Worm (Caenorhabditis elegans) whole organism, L1 larva: Measurements from ENCODE around the gene sor-1.
A peak's percentile ranks its signal among the peaks of the same experiment; 100 is the strongest.

Experiments used
- C04F5.9 ChIP-seq: sonication (generic microtip); optimal IDR thresholded peaks from 2 replicates; lab custom pipeline; 2016; ENCODE audit warnings: missing genetic modification characterization, missing compliant biosample characterization
- C16A3.4 ChIP-seq: fragments of 150-350 bp; optimal IDR thresholded peaks from 2 replicates; lab custom pipeline; 2014; ENCODE audit warnings: missing biosample characterization, missing genetic modification characterization
- C34B4.2 ChIP-seq: sonication (generic microtip); optimal IDR thresholded peaks from 2 replicates; lab custom pipeline; 2017; ENCODE audit warnings: mild to moderate bottlenecking, missing genetic modification characterization, missing compliant biosample characterization
- aha-1 ChIP-seq: fragments of 150-350 bp; optimal IDR thresholded peaks from 2 replicates; lab custom pipeline; 2014; ENCODE audit warnings: missing biosample characterization, missing genetic modification characterization
- alr-1 ChIP-seq: fragments of 200-800 bp; sonication (Bioruptor generic); optimal IDR thresholded peaks from 2 replicates; lab custom pipeline; 2018; ENCODE audit warnings: borderline replicate concordance, mild to moderate bottlenecking, missing genetic modification characterization, missing compliant biosample characterization
- aly-2 ChIP-seq: fragments of 150-350 bp; optimal IDR thresholded peaks from 2 replicates; lab custom pipeline; 2014; ENCODE audit warnings: missing biosample characterization, missing genetic modification characterization
- ceh-63 ChIP-seq: fragments of 200-800 bp; sonication (Bioruptor generic); optimal IDR thresholded peaks from 2 replicates; lab custom pipeline; 2018; ENCODE audit warnings: mild to moderate bottlenecking, missing genetic modification characterization, missing compliant biosample characterization
- ceh-88 ChIP-seq: fragments of 200-800 bp; sonication (Bioruptor generic); IDR thresholded peaks from 2 replicates; pipeline ENCODE4 v1.3.6; 2022; ENCODE audit warnings: missing genetic modification characterization, missing compliant biosample characterization
- dpl-1 ChIP-seq, 3 experiments: fragments of 150-350 bp in 2 of 3; sonication (generic microtip) in 1 of 3; optimal IDR thresholded peaks; 2 replicates each; lab custom pipeline; 2014 to 2017; ENCODE audit warnings: missing biosample characterization in 3 of 3, missing genetic modification characterization in 3 of 3, missing genetic modification reagents in 3 of 3
- efl-1 ChIP-seq, 4 experiments: fragments of 150-350 bp; optimal IDR thresholded peaks in 3 of 4; peaks in 1 of 4; 1 replicate in 1 of 4; 2 replicates in 3 of 4; lab custom pipeline; 2014; ENCODE audit warnings: missing biosample characterization in 2 of 4, missing genetic modification characterization in 2 of 4, missing genetic modification reagents in 2 of 4
- fkh-8 ChIP-seq: sonication (generic microtip); optimal IDR thresholded peaks from 2 replicates; lab custom pipeline; 2016; ENCODE audit warnings: mild to moderate bottlenecking, missing genetic modification characterization, missing compliant biosample characterization
- hlh-17 ChIP-seq: fragments of 200-800 bp; sonication (Bioruptor generic); optimal IDR thresholded peaks from 2 replicates; lab custom pipeline; 2018; ENCODE audit warnings: missing genetic modification characterization, mild to moderate bottlenecking, missing compliant biosample characterization, moderate library complexity, borderline replicate concordance
- hlh-4 ChIP-seq: sonication (generic microtip); optimal IDR thresholded peaks from 2 replicates; lab custom pipeline; 2016; ENCODE audit warnings: mild to moderate bottlenecking, missing genetic modification characterization, missing compliant biosample characterization
- hpl-2 ChIP-seq: fragments of 150-350 bp; optimal IDR thresholded peaks from 2 replicates; lab custom pipeline; 2014; ENCODE audit warnings: missing biosample characterization, missing genetic modification reagents, missing genetic modification characterization
- irx-1 ChIP-seq: sonication (generic microtip); optimal IDR thresholded peaks from 2 replicates; lab custom pipeline; 2016; ENCODE audit warnings: missing genetic modification characterization, missing compliant biosample characterization
- jun-1 ChIP-seq: fragments of 150-350 bp; optimal IDR thresholded peaks from 2 replicates; lab custom pipeline; 2014; ENCODE audit warnings: missing biosample characterization, missing genetic modification reagents, missing genetic modification characterization
- lin-13 ChIP-seq: fragments of 150-350 bp; optimal IDR thresholded peaks from 2 replicates; lab custom pipeline; 2014; ENCODE audit warnings: missing biosample characterization, missing genetic modification reagents, missing genetic modification characterization
- lin-15B ChIP-seq: fragments of 150-350 bp; sonication (generic microtip); optimal IDR thresholded peaks from 3 replicates; lab custom pipeline; 2014; ENCODE audit warnings: missing biosample characterization, missing genetic modification characterization
- lin-35 ChIP-seq, 2 experiments: fragments of 150-350 bp; optimal IDR thresholded peaks; 2 replicates each; lab custom pipeline; 2014; ENCODE audit warnings: missing biosample characterization in 2 of 2, missing genetic modification characterization in 2 of 2, missing genetic modification reagents in 2 of 2
- lir-3 ChIP-seq: sonication (generic microtip); optimal IDR thresholded peaks from 2 replicates; lab custom pipeline; 2016; ENCODE audit warnings: mild to moderate bottlenecking, missing genetic modification characterization, moderate library complexity, missing compliant biosample characterization; ENCODE audit not compliant: poor library complexity
- lsy-2 ChIP-seq, 2 experiments: fragments of 150-350 bp; optimal IDR thresholded peaks; 2 replicates each; lab custom pipeline; 2014; ENCODE audit warnings: missing biosample characterization in 2 of 2, missing genetic modification characterization in 2 of 2
- mab-9 ChIP-seq: fragments of 200-800 bp; sonication (Bioruptor generic); IDR thresholded peaks from 2 replicates; pipeline ENCODE4 v1.3.6; 2022; ENCODE audit warnings: missing genetic modification reagents, missing genetic modification characterization, missing compliant biosample characterization
- mdl-1 ChIP-seq, 2 experiments: fragments of 150-350 bp; optimal IDR thresholded peaks; 2 replicates each; lab custom pipeline; 2014 to 2017; ENCODE audit warnings: missing biosample characterization in 2 of 2, missing genetic modification characterization in 2 of 2, inconsistent platforms in 1 of 2
- mef-2 ChIP-seq: fragments of 150-350 bp; optimal IDR thresholded peaks from 2 replicates; lab custom pipeline; 2014; ENCODE audit warnings: missing biosample characterization, missing genetic modification characterization
- mep-1 ChIP-seq: fragments of 150-350 bp; optimal IDR thresholded peaks from 2 replicates; lab custom pipeline; 2014; ENCODE audit warnings: missing biosample characterization, missing genetic modification characterization
- nhr-11 ChIP-seq: fragments of 150-350 bp; optimal IDR thresholded peaks from 2 replicates; lab custom pipeline; 2014; ENCODE audit warnings: missing biosample characterization, missing genetic modification characterization
- nhr-19 ChIP-seq: fragments of 200-800 bp; sonication (Bioruptor generic); conservative IDR thresholded peaks from 2 replicates; pipeline ENCODE4 v1.3.6; 2022; ENCODE audit warnings: missing genetic modification characterization, missing compliant biosample characterization
- nhr-20 ChIP-seq: sonication (generic microtip); optimal IDR thresholded peaks from 2 replicates; lab custom pipeline; 2016; ENCODE audit warnings: mild to moderate bottlenecking, missing genetic modification characterization, missing compliant biosample characterization
- nhr-237 ChIP-seq: fragments of 150-350 bp; optimal IDR thresholded peaks from 2 replicates; lab custom pipeline; 2014; ENCODE audit warnings: missing biosample characterization, missing genetic modification characterization
- nhr-28 ChIP-seq: fragments of 150-350 bp; optimal IDR thresholded peaks from 2 replicates; lab custom pipeline; 2014; ENCODE audit warnings: missing biosample characterization, missing genetic modification characterization
- nhr-76 ChIP-seq: sonication (generic microtip); optimal IDR thresholded peaks from 2 replicates; lab custom pipeline; 2017; ENCODE audit warnings: missing biosample characterization, missing genetic modification characterization
- nhr-90 ChIP-seq: sonication (generic microtip); optimal IDR thresholded peaks from 2 replicates; lab custom pipeline; 2016; ENCODE audit warnings: mild to moderate bottlenecking, missing genetic modification characterization, missing compliant biosample characterization; ENCODE audit not compliant: poor library complexity
- pax-3 ChIP-seq: fragments of 200-800 bp; sonication (Bioruptor generic); optimal IDR thresholded peaks from 2 replicates; lab custom pipeline; 2018; ENCODE audit warnings: mild to moderate bottlenecking, missing genetic modification characterization, moderate library complexity, missing compliant biosample characterization
- rnt-1 ChIP-seq: sonication (generic microtip); optimal IDR thresholded peaks from 2 replicates; lab custom pipeline; 2016; ENCODE audit warnings: mild to moderate bottlenecking, missing genetic modification characterization, moderate library complexity, missing compliant biosample characterization
- snpc-4 ChIP-seq: fragments of 150-350 bp; optimal IDR thresholded peaks from 2 replicates; lab custom pipeline; 2014; ENCODE audit warnings: missing biosample characterization, missing genetic modification characterization
- snu-23 ChIP-seq: sonication (generic microtip); optimal IDR thresholded peaks from 2 replicates; lab custom pipeline; 2016; ENCODE audit warnings: missing genetic modification characterization, missing compliant biosample characterization
- sup-37 ChIP-seq: fragments of 200-800 bp; sonication (Bioruptor generic); optimal IDR thresholded peaks from 2 replicates; lab custom pipeline; 2018; ENCODE audit warnings: mild to moderate bottlenecking, missing genetic modification characterization, missing compliant biosample characterization
- swsn-7 ChIP-seq: sonication (generic microtip); optimal IDR thresholded peaks from 2 replicates; lab custom pipeline; 2016; ENCODE audit warnings: missing genetic modification characterization, missing compliant biosample characterization
- tbx-2 ChIP-seq: sonication (generic microtip); optimal IDR thresholded peaks from 2 replicates; lab custom pipeline; 2016; ENCODE audit warnings: missing genetic modification characterization, missing compliant biosample characterization
- unc-62 ChIP-seq: fragments of 150-350 bp; optimal IDR thresholded peaks from 2 replicates; lab custom pipeline; 2014; ENCODE audit warnings: missing biosample characterization, missing genetic modification reagents, missing genetic modification characterization
- unc-86 ChIP-seq: sonication (generic microtip); optimal IDR thresholded peaks from 2 replicates; lab custom pipeline; 2016; ENCODE audit warnings: missing genetic modification characterization, missing compliant biosample characterization
- unc-98 ChIP-seq: fragments of 200-800 bp; sonication (Bioruptor generic); IDR thresholded peaks from 2 replicates; pipeline ENCODE4 v1.3.6; 2022; ENCODE audit warnings: missing genetic modification characterization, missing compliant biosample characterization
- vab-15 ChIP-seq: sonication (generic microtip); optimal IDR thresholded peaks from 2 replicates; lab custom pipeline; 2017; ENCODE audit warnings: missing genotype, mild to moderate bottlenecking, missing genetic modification characterization, missing compliant biosample characterization
- zag-1 ChIP-seq: fragments of 150-350 bp; optimal IDR thresholded peaks from 2 replicates; lab custom pipeline; 2014; ENCODE audit warnings: missing biosample characterization, missing genetic modification characterization
- zip-4 ChIP-seq: fragments of 200-800 bp; sonication (Bioruptor generic); optimal IDR thresholded peaks from 2 replicates; lab custom pipeline; 2018; ENCODE audit warnings: mild to moderate bottlenecking, missing genetic modification characterization, moderate library complexity, missing compliant biosample characterization
- ztf-11 ChIP-seq, 2 experiments: sonication (generic microtip); optimal IDR thresholded peaks; 2 replicates each; lab custom pipeline; 2016 to 2017; ENCODE audit warnings: missing genetic modification characterization in 2 of 2, missing biosample characterization in 1 of 2, missing compliant biosample characterization in 1 of 2
- ztf-4 ChIP-seq: fragments of 150-350 bp; optimal IDR thresholded peaks from 2 replicates; lab custom pipeline; 2014; ENCODE audit warnings: missing biosample characterization, missing genetic modification characterization

sor-1 gene

ce11 chrIII:8417192-8417967 is 588 bp upstream of the sor-1 start (continued):
- TF ChIP-seq efl-1 (optimal IDR thresholded peaks at IDR 0.05; lab: Kevin White, UChicago), result peak; percentile 85 to 87
- peak; percentile 53 to 95 for TF ChIP-seq efl-1 (GFP tag; optimal IDR thresholded peaks at IDR 0.05 in 1 of 2; lab: Kevin White, UChicago)
- TF ChIP-seq hlh-4 (tag; lab: Kevin White, UChicago), result no peak
- no peak for TF ChIP-seq nhr-28 (tag; lab: Kevin White, UChicago)
- TF ChIP-seq aly-2 (tag; lab: Kevin White, UChicago), result no peak
- TF ChIP-seq ztf-11 (tag; optimal IDR thresholded peaks at IDR 0.05; lab: Kevin White, UChicago), result peak in 1 of 2 experiments; percentile 84
- peak; percentile 77 to 83 for TF ChIP-seq lin-35 (GFP tag; optimal IDR thresholded peaks at IDR 0.05; lab: Kevin White, UChicago)
- TF ChIP-seq nhr-76 (tag; lab: Kevin White, UChicago), result peak; percentile 28
- TF ChIP-seq tbx-2 (tag; lab: Kevin White, UChicago), result peak; percentile 97
- peak; percentile 73 for TF ChIP-seq C04F5.9 (tag; lab: Kevin White, UChicago)
- TF ChIP-seq zip-4 (GFP tag; lab: Kevin White, UChicago), result peak; percentile 81
- peak; percentile 75 for TF ChIP-seq aha-1 (tag; lab: Kevin White, UChicago)
- TF ChIP-seq lin-13 (GFP tag; lab: Kevin White, UChicago), result peak; percentile 92
- TF ChIP-seq unc-86 (tag; lab: Kevin White, UChicago), result peak; percentile 96
- no peak; the same call in none of the 2 replicates for TF ChIP-seq mab-9 (GFP tag; lab: Robert Waterston, UW)
- peak; percentile 82 for TF ChIP-seq nhr-11 (tag; lab: Kevin White, UChicago)
- peak; percentile 40 for TF ChIP-seq mef-2 (tag; lab: Kevin White, UChicago)
- TF ChIP-seq vab-15 (tag; lab: Kevin White, UChicago), result peak; percentile 51
- TF ChIP-seq hlh-17 (GFP tag; lab: Kevin White, UChicago), result no peak
- TF ChIP-seq unc-98, result 0 out of 2 replicates have a peak, but pooled peaks have one; percentile 16
- peak; percentile 84 for TF ChIP-seq rnt-1 (tag; lab: Kevin White, UChicago)
- peak; percentile 41 to 89 for TF ChIP-seq mdl-1 (tag; optimal IDR thresholded peaks at IDR 0.05; lab: Kevin White, UChicago)
- peak; percentile 49 for TF ChIP-seq ceh-63 (GFP tag; lab: Kevin White, UChicago)
- TF ChIP-seq hpl-2 (GFP tag; lab: Kevin White, UChicago), result peak; percentile 68
- peak; percentile 75 for TF ChIP-seq lir-3
- TF ChIP-seq lin-15B (tag; lab: Kevin White, UChicago), result peak; percentile 65
- peak; percentile 65 for TF ChIP-seq ceh-88
- peak; percentile 66 to 73 (median 66) for TF ChIP-seq dpl-1 (GFP tag; optimal IDR thresholded peaks at IDR 0.05; lab: Kevin White, UChicago)
- no peak for TF ChIP-seq alr-1 (tag; lab: Kevin White, UChicago)
- peak; percentile 88 for TF ChIP-seq nhr-237
- TF ChIP-seq zag-1 (tag; lab: Kevin White, UChicago), result peak; percentile 89
- TF ChIP-seq nhr-90 (tag; lab: Kevin White, UChicago), result peak; percentile 87
- peak; percentile 92 for TF ChIP-seq fkh-8 (tag; lab: Kevin White, UChicago)

DNA sequence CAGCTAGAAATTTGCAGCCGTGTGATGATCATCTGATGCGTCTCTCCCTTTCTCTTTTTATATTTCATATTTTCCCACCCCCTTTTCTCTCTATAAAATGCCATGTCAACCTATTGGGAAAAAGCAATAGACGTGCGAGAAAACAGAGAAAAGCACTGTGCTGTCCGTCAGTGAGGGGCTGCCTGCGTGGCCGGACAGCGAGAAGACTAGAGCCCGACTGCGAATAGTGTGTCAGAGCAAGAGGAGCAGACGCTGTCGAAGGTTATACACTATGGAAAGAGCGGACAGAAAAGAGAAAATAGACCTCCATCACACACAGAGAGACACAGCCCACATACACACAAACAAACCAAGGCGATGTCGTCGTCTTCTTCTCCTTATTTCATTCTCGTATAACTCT is 7.1 kb downstream of the sor-1 start:
- no peak for TF ChIP-seq C34B4.2 (tag; lab: Kevin White, UChicago)
- peak; percentile 4 for TF ChIP-seq pax-3 (tag; lab: Kevin White, UChicago)
- TF ChIP-seq mep-1 (tag; lab: Kevin White, UChicago), result peak; percentile 83
- peak; percentile 68 for TF ChIP-seq fkh-8 (tag; lab: Kevin White, UChicago)
- TF ChIP-seq snu-23, result peak; percentile 89
- no peak for TF ChIP-seq sup-37 (GFP tag; lab: Kevin White, UChicago)
- peak; percentile 49 to 86 for TF ChIP-seq lsy-2 (tag; optimal IDR thresholded peaks at IDR 0.05; lab: Kevin White, UChicago)
- TF ChIP-seq swsn-7 (tag; lab: Kevin White, UChicago), result peak; percentile 62
- peak; percentile 10 for TF ChIP-seq snpc-4 (tag; lab: Kevin White, UChicago)
- TF ChIP-seq efl-1 (optimal IDR thresholded peaks at IDR 0.05; lab: Kevin White, UChicago), result peak; percentile 57 to 79
- peak; percentile 37 to 94 for TF ChIP-seq efl-1 (GFP tag; optimal IDR thresholded peaks at IDR 0.05 in 1 of 2; lab: Kevin White, UChicago)
- TF ChIP-seq tbx-2 (tag; lab: Kevin White, UChicago), result peak; percentile 70
- peak; percentile 55 for TF ChIP-seq unc-86 (tag; lab: Kevin White, UChicago)
- peak; percentile 44 for TF ChIP-seq lin-13 (GFP tag; lab: Kevin White, UChicago)
- no peak for TF ChIP-seq unc-98
- peak; percentile 13 for TF ChIP-seq ztf-4 (tag; lab: Kevin White, UChicago)
- TF ChIP-seq C16A3.4 (tag; lab: Kevin White, UChicago), result peak; percentile 56
- TF ChIP-seq unc-62 (GFP tag; lab: Kevin White, UChicago), result no peak
- peak; percentile 9 to 40 (median 34) for TF ChIP-seq dpl-1 (GFP tag; optimal IDR thresholded peaks at IDR 0.05; lab: Kevin White, UChicago)
- peak; percentile 48 for TF ChIP-seq nhr-19 (GFP tag; lab: Robert Waterston, UW)
- TF ChIP-seq nhr-90 (tag; lab: Kevin White, UChicago), result peak; percentile 41
- TF ChIP-seq ceh-88, result no peak
- TF ChIP-seq nhr-20 (tag; lab: Kevin White, UChicago), result peak; percentile 71
- peak in 1 of 2 experiments; percentile 48 for TF ChIP-seq ztf-11 (tag; optimal IDR thresholded peaks at IDR 0.05; lab: Kevin White, UChicago)
- no peak for TF ChIP-seq irx-1
- TF ChIP-seq jun-1, result peak; percentile 47
